Fruit fly (Drosophila melanogaster): ENCODE results near the gene CG13010.

CG13010 gene

DNA sequence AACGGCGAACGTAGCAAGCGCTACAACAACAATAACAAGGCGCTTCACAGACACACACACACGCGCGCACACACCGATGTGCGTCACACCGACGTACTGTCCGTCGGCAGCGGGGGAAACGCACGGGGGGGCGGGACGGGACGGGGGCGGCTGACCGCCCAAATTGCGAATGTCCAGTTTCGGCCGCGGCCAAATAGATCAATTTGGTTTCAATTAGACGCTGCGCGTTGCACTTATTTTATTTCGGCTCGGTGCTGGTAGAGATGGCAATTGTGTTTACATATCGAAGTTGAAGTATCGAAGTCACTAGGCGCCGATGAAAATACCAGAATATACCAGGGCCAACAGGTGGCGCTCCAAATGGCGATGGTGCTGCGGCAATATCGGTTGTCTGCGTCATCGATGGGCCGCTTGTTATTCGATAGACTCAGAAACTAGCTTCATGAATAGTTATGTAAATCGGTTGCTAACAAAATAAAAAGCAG, 41.6 kb downstream of the CG13010 start, which contains the start of gene Rok (continued):
- no peak for TF ChIP-seq CG31224 (GFP tag; IDR thresholded peaks at IDR 0.05)
- no peak for TF ChIP-seq CG1832 (GFP tag; optimal IDR thresholded peaks at IDR 0.05)
- TF ChIP-seq CG12236 (GFP tag; optimal IDR thresholded peaks at IDR 0.05): no peak
- no peak for TF ChIP-seq Side (GFP tag; optimal IDR thresholded peaks at IDR 0.05)
- no peak for TF ChIP-seq Oaz (GFP tag; IDR thresholded peaks at IDR 0.05)
- peak; percentile 80 for TF ChIP-seq pzg (GFP tag; optimal IDR thresholded peaks at IDR 0.05)
- no peak for TF ChIP-seq CG1602 (GFP tag; optimal IDR thresholded peaks at IDR 0.05)
- peak; percentile 69 for TF ChIP-seq CG9797 (GFP tag; optimal IDR thresholded peaks at IDR 0.05)
- TF ChIP-seq CG11456 (GFP tag; IDR thresholded peaks at IDR 0.05): peak; percentile 33; the same call in 1 of the 3 replicates
- no peak for TF ChIP-seq kni (GFP tag; optimal IDR thresholded peaks at IDR 0.05)
- TF ChIP-seq HHEX (GFP tag; optimal IDR thresholded peaks at IDR 0.05): no peak
- TF ChIP-seq CG31388 (GFP tag; optimal IDR thresholded peaks at IDR 0.05): no peak
- TF ChIP-seq CG6791 (GFP tag; IDR thresholded peaks at IDR 0.05; ENCODE audit: partially characterized antibody): peak; percentile 87
- peak; percentile 53 for TF ChIP-seq Adf1 (GFP tag; IDR thresholded peaks at IDR 0.05)
- no peak for TF ChIP-seq Nf-YC (tag; optimal IDR thresholded peaks at IDR 0.05)
- TF ChIP-seq ato (GFP tag; IDR thresholded peaks at IDR 0.05; ENCODE audit: partially characterized antibody): 0 out of 2 replicates have a peak, but pooled peaks have one; percentile 34
- TF ChIP-seq trem (tag; optimal IDR thresholded peaks at IDR 0.05): no peak
- peak; percentile 85 for TF ChIP-seq CG16813 (GFP tag; IDR thresholded peaks at IDR 0.05; ENCODE audit: partially characterized antibody)
- TF ChIP-seq Atf6 (GFP tag; IDR thresholded peaks at IDR 0.05): no peak
- peak; percentile 58 for TF ChIP-seq tna (GFP tag; IDR thresholded peaks at IDR 0.05; ENCODE audit: partially characterized antibody)
- no peak for TF ChIP-seq CG17612 (GFP tag; IDR thresholded peaks at IDR 0.05)
- TF ChIP-seq usp (GFP tag; optimal IDR thresholded peaks at IDR 0.05): no peak
- TF ChIP-seq CHES-1-like (GFP tag; optimal IDR thresholded peaks at IDR 0.05): no peak
- peak; percentile 96 for TF ChIP-seq CG4360 (GFP tag; IDR thresholded peaks at IDR 0.05)
- no peak for TF ChIP-seq CoRest (tag; optimal IDR thresholded peaks at IDR 0.05)
- TF ChIP-seq crc (GFP tag; optimal IDR thresholded peaks at IDR 0.05): no peak
- TF ChIP-seq Fer3 (tag; optimal IDR thresholded peaks at IDR 0.05): no peak
- TF ChIP-seq chinmo (GFP tag; IDR thresholded peaks at IDR 0.05; ENCODE audit: partially characterized antibody): peak; percentile 76; the same call in 3 of the 4 replicates
- no peak for TF ChIP-seq lov (optimal IDR thresholded peaks at IDR 0.05)
- TF ChIP-seq lov (GFP tag; IDR thresholded peaks at IDR 0.05): no peak
- TF ChIP-seq Lpt (GFP tag; optimal IDR thresholded peaks at IDR 0.05): no peak
- TF ChIP-seq CG8944 (GFP tag; optimal IDR thresholded peaks at IDR 0.05): no peak
- TF ChIP-seq Awh (GFP tag; IDR thresholded peaks at IDR 0.05): no peak
- no peak for TF ChIP-seq E2f2 (GFP tag; IDR thresholded peaks at IDR 0.05)
- TF ChIP-seq HmgD (GFP tag; optimal IDR thresholded peaks at IDR 0.05): no peak
- no peak for TF ChIP-seq CG13296 (GFP tag; optimal IDR thresholded peaks at IDR 0.05)
- no peak for TF ChIP-seq gsb-n (tag; optimal IDR thresholded peaks at IDR 0.05)
- TF ChIP-seq CG14860 (GFP tag; IDR thresholded peaks at IDR 0.05; ENCODE audit: partially characterized antibody): peak; percentile 79
- TF ChIP-seq CG15514 (GFP tag; optimal IDR thresholded peaks at IDR 0.05): no peak
- no peak for TF ChIP-seq CG2712 (tag; optimal IDR thresholded peaks at IDR 0.05)
- no peak for TF ChIP-seq ftz-f1 (GFP tag; optimal IDR thresholded peaks at IDR 0.05)
- TF ChIP-seq Lhr (GFP tag; optimal IDR thresholded peaks at IDR 0.05): no peak
- TF ChIP-seq vnd (GFP tag; IDR thresholded peaks at IDR 0.05; ENCODE audit: partially characterized antibody): peak; percentile 75
- no peak for TF ChIP-seq az2 (GFP tag; optimal IDR thresholded peaks at IDR 0.05)
- no peak for TF ChIP-seq bowl (GFP tag; IDR thresholded peaks at IDR 0.05)
- peak; percentile 7 for TF ChIP-seq Fer1 (GFP tag; optimal IDR thresholded peaks at IDR 0.05)
- TF ChIP-seq CG17829 (tag; optimal IDR thresholded peaks at IDR 0.05): no peak
- TF ChIP-seq B-H1 (GFP tag; IDR thresholded peaks at IDR 0.05): no peak
- TF ChIP-seq CG11723 (GFP tag; optimal IDR thresholded peaks at IDR 0.05): no peak
- no peak for TF ChIP-seq CG4424 (GFP tag; optimal IDR thresholded peaks at IDR 0.05)
- TF ChIP-seq CG11696 (GFP tag; IDR thresholded peaks at IDR 0.05): no peak
- no peak for TF ChIP-seq sens (GFP tag)

Measured in whole organism, embryonic.